Worm (Caenorhabditis elegans): Measurements from ENCODE around the gene irld-6.
A peak's percentile ranks its signal among the peaks of the same experiment; 100 is the strongest.

Gene irld-6

DNA sequence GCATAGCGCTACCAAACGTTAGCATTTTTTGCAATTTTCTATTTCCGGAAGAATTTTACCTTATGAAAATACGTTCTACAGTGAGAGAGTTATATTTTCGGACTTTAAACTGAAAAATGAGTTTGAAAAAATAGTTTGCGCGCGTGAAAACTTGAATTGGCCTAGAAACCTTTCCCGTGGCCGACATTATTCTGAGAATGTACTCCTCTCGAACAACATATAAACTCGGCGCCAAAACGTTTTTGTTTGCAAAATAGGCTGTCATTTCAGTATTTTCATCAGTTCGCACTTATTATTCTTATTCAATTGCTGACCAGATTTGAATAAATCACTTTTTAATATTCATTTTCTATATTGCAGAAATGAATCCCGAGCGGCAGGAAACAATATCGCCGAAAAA, 19.8 kb downstream of the irld-6 start, which contains the start of the genes mre-11 and wdr-5.3 (continued):
- TF ChIP-seq dmd-4 (tag; optimal IDR thresholded peaks at IDR 0.05): no peak
- no peak for TF ChIP-seq ama-1 (optimal IDR thresholded peaks at IDR 0.05)
- TF ChIP-seq nhr-237 (tag; optimal IDR thresholded peaks at IDR 0.05): no peak
- no peak for TF ChIP-seq R02D3.7 (tag; optimal IDR thresholded peaks at IDR 0.05)
- no peak for TF ChIP-seq ceh-16 (tag; optimal IDR thresholded peaks at IDR 0.05)

DNA sequence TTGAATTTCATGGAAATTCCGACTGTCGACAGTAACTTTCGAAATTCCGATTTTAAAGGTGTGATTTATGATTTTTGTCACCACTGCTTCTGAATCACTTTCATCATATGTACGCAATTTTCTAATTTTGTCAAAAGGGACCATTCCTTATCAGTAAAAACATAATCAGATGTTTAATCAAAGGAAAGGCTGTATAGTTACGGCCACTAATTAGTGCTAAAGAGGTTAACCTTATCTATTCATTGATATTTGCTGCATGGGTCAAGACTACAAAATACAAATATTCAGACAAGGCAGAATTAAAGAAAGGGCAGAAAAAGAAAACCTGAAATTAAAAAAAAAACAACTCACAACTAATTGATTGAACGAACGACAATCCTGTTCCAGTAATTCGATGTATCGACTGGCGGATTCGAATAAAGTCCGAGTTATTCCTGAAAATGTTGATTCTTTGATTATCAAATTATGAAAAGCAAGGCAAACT, 24.6 kb downstream of the irld-6 start, which contains the start of gene T28B11.1:
Gene T28B11.1 (minus strand): TSS at position 434 of the 484 bp plus-strand sequence.
- TF ChIP-seq sma-9 (GFP tag; optimal IDR thresholded peaks at IDR 0.05) (peak; percentile 64), sma-9 (tag; optimal IDR thresholded peaks at IDR 0.05) (no peak), lin-13 (GFP tag; optimal IDR thresholded peaks at IDR 0.05) (no peak), crh-2 (tag; optimal IDR thresholded peaks at IDR 0.05) (peak; percentile 14), F13H6.1 (tag; optimal IDR thresholded peaks at IDR 0.05) (peak; percentile 3), nhr-129 (tag; optimal IDR thresholded peaks at IDR 0.05) (peak; percentile 38), fos-1 (tag; optimal IDR thresholded peaks at IDR 0.05) (peak; percentile 13), peb-1 (tag; optimal IDR thresholded peaks at IDR 0.05) (no peak)

DNA sequence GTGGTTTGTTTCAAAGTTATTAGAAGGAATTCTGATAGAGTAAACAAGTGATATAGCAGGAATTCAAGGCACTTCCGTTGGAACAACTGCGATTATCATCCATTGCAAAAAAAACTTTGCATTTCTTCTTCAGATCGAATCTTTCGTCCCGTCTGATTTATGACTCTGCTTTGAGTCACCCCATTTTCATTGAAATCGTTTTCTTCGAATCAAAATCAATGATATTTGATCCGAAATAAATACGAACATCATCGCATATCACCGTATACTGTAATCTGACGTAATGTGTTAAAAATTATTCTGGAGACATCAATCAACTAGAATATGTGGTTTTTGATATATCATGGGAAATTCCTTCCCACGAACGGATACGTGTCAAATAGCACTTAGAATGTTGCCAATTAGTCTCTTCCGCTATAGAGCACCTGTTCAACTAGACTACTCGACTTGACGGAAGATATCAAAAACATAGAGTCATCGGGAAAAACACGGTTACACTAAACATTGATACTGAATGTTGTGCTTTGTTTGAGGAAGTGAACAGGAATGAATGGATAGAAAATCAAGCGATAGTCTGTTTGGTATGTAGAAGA, 25.7 kb downstream of the irld-6 start:
- no peak for TF ChIP-seq peb-1 (tag; optimal IDR thresholded peaks at IDR 0.05)
- TF ChIP-seq mdl-1 (tag; optimal IDR thresholded peaks at IDR 0.05): no peak
- no peak for TF ChIP-seq fos-1 (tag; optimal IDR thresholded peaks at IDR 0.05)
- TF ChIP-seq nhr-25 (tag; optimal IDR thresholded peaks at IDR 0.05): no peak
- peak in 1 of 2 experiments; percentile 5 for TF ChIP-seq lsy-2 (tag; optimal IDR thresholded peaks at IDR 0.05)
- no peak for TF ChIP-seq mbf-1 (tag; optimal IDR thresholded peaks at IDR 0.05)
- TF ChIP-seq sma-3 (GFP tag; optimal IDR thresholded peaks at IDR 0.05): no peak
- no peak for TF ChIP-seq skn-1 (tag; optimal IDR thresholded peaks at IDR 0.05)
- TF ChIP-seq F13H6.1 (tag; optimal IDR thresholded peaks at IDR 0.05): peak; percentile 14
- TF ChIP-seq nhr-11 (tag; optimal IDR thresholded peaks at IDR 0.05): peak; percentile 28
- TF ChIP-seq nhr-6 (tag; optimal IDR thresholded peaks at IDR 0.05): no peak
- TF ChIP-seq nhr-10 (tag; optimal IDR thresholded peaks at IDR 0.05): no peak
- no peak for TF ChIP-seq ZK546.5 (tag; optimal IDR thresholded peaks at IDR 0.05)
- peak; percentile 5 for TF ChIP-seq nhr-21 (tag; optimal IDR thresholded peaks at IDR 0.05)
- TF ChIP-seq nhr-23 (tag; optimal IDR thresholded peaks at IDR 0.05): no peak

DNA sequence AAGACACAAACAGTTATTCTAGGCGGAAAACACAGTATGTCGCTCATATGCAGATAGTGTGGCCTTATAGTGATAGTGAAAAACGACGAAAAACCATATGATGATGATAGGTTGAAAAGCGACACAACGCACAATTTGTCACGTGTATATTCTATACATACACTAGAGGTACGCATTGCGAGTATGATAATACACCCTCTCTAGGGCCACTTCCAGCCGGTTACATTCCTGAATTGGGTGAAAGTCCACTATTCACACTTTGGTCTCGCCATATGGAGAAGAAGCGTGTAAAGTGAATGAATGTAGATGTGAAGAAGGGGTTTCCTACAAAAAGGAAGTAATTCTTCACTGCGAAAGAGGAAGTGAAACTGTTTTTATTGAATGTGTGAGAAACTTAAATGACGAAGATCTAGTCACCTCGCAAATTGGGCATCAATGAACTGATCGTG, 27.1 kb downstream of the irld-6 start:
- TF ChIP-seq peb-1 (tag; optimal IDR thresholded peaks at IDR 0.05) (no peak), nhr-10 (tag; optimal IDR thresholded peaks at IDR 0.05) (no peak), aly-2 (tag; optimal IDR thresholded peaks at IDR 0.05) (no peak), unc-39 (tag; optimal IDR thresholded peaks at IDR 0.05) (no peak), dmd-4 (tag; optimal IDR thresholded peaks at IDR 0.05) (no peak), mbf-1 (tag; optimal IDR thresholded peaks at IDR 0.05) (no peak), nhr-129 (tag; optimal IDR thresholded peaks at IDR 0.05) (peak; percentile 71), ceh-82 (tag; optimal IDR thresholded peaks at IDR 0.05) (no peak), ztf-1 (GFP tag; conservative IDR thresholded peaks at IDR 0.05) (no peak), skn-1 (tag; optimal IDR thresholded peaks at IDR 0.05) (no peak), gmeb-1 (tag; optimal IDR thresholded peaks at IDR 0.05) (peak; percentile 34), F13H6.1 (tag; optimal IDR thresholded peaks at IDR 0.05) (peak; percentile 60), nhr-21 (tag; optimal IDR thresholded peaks at IDR 0.05) (peak; percentile 25), sma-9 (GFP tag; optimal IDR thresholded peaks at IDR 0.05) (peak; percentile 93), sma-9 (tag; optimal IDR thresholded peaks at IDR 0.05) (no peak), lin-11 (tag; optimal IDR thresholded peaks at IDR 0.05) (no peak), lsy-2 (tag; optimal IDR thresholded peaks at IDR 0.05) (peak in 1 of 2 experiments; percentile 17), ama-1 (optimal IDR thresholded peaks at IDR 0.05) (no peak), elt-3 (tag; optimal IDR thresholded peaks at IDR 0.05) (no peak), R02D3.7 (tag; optimal IDR thresholded peaks at IDR 0.05) (no peak), nhr-11 (tag; optimal IDR thresholded peaks at IDR 0.05) (no peak), nhr-25 (tag; optimal IDR thresholded peaks at IDR 0.05) (peak; percentile 75), nhr-23 (tag; optimal IDR thresholded peaks at IDR 0.05) (no peak), ZK546.5 (tag; optimal IDR thresholded peaks at IDR 0.05) (no peak), unc-55 (GFP tag; optimal IDR thresholded peaks at IDR 0.05) (no peak), elt-1 (tag; optimal IDR thresholded peaks at IDR 0.05) (no peak), C34F6.9 (tag; optimal IDR thresholded peaks at IDR 0.05) (no peak), sem-4 (tag; optimal IDR thresholded peaks at IDR 0.05) (no peak), fos-1 (tag; optimal IDR thresholded peaks at IDR 0.05) (peak; percentile 23), lin-39 (tag; optimal IDR thresholded peaks at IDR 0.05) (no peak), nhr-12 (tag; optimal IDR thresholded peaks at IDR 0.05) (no peak), Y55F3AM.14 (GFP tag; optimal IDR thresholded peaks at IDR 0.05) (peak; percentile 78), blmp-1 (tag; optimal IDR thresholded peaks at IDR 0.05; ENCODE audit: insufficient read depth) (peak; percentile 46), zag-1 (tag; optimal IDR thresholded peaks at IDR 0.05) (no peak), snpc-4 (tag; optimal IDR thresholded peaks at IDR 0.05) (no peak), ceh-16 (tag; optimal IDR thresholded peaks at IDR 0.05) (no peak), lin-13 (GFP tag; optimal IDR thresholded peaks at IDR 0.05) (no peak), mdl-1 (tag; optimal IDR thresholded peaks at IDR 0.05) (peak in 1 of 2 experiments; percentile 56), unc-62 (GFP tag; optimal IDR thresholded peaks at IDR 0.05) (no peak), nhr-77 (tag; optimal IDR thresholded peaks at IDR 0.05) (no peak), crh-2 (tag; optimal IDR thresholded peaks at IDR 0.05) (peak; percentile 61)

All from whole organism, L2 larva.